Worm (Caenorhabditis elegans) whole organism, mixed stage, embryonic: ENCODE results near the gene ZK666.15.

Experiments
- M03D4.4 ChIP-seq: sonication (generic microtip); optimal IDR thresholded peaks from 2 replicates; lab custom pipeline; 2017; ENCODE audit warnings: mild to moderate bottlenecking, missing genetic modification characterization, missing compliant biosample characterization
- bed-3 ChIP-seq: fragments of 200-800 bp; sonication (Bioruptor generic); optimal IDR thresholded peaks from 3 replicates; lab custom pipeline; 2018; ENCODE audit warnings: mild to moderate bottlenecking, missing genetic modification characterization, moderate library complexity, missing compliant biosample characterization
- blmp-1 ChIP-seq: fragments of 150-350 bp; optimal IDR thresholded peaks from 2 replicates; lab custom pipeline; 2014; ENCODE audit warnings: missing biosample characterization, missing genetic modification characterization
- ceh-39 ChIP-seq: fragments of 150-350 bp; optimal IDR thresholded peaks from 2 replicates; lab custom pipeline; 2014; ENCODE audit warnings: missing biosample characterization, missing genetic modification characterization
- ceh-43 ChIP-seq: fragments of 200-800 bp; sonication (Bioruptor generic); optimal IDR thresholded peaks from 2 replicates; lab custom pipeline; 2018; ENCODE audit warnings: mild to moderate bottlenecking, missing genetic modification characterization, moderate library complexity, missing compliant biosample characterization
- ceh-83 ChIP-seq: fragments of 200-800 bp; sonication (Bioruptor generic); optimal IDR thresholded peaks from 2 replicates; lab custom pipeline; 2018; ENCODE audit warnings: mild to moderate bottlenecking, missing genetic modification characterization, missing compliant biosample characterization
- ces-1 ChIP-seq: fragments of 150-350 bp; optimal IDR thresholded peaks from 2 replicates; lab custom pipeline; 2014; ENCODE audit warnings: missing biosample characterization, missing genetic modification reagents, missing genetic modification characterization
- cnd-1 ChIP-seq: fragments of 200-800 bp; sonication (Bioruptor generic); optimal IDR thresholded peaks from 2 replicates; lab custom pipeline; 2018; ENCODE audit warnings: mild to moderate bottlenecking, missing genetic modification characterization, missing compliant biosample characterization
- elt-1 ChIP-seq: sonication (generic microtip); optimal IDR thresholded peaks from 2 replicates; lab custom pipeline; 2017; ENCODE audit warnings: missing genetic modification characterization, mild to moderate bottlenecking, missing compliant biosample characterization, antibody characterized with exemption, moderate library complexity, borderline replicate concordance; ENCODE audit not compliant: insufficient read depth
- elt-3 ChIP-seq: fragments of 150-350 bp; optimal IDR thresholded peaks from 2 replicates; lab custom pipeline; 2014; ENCODE audit warnings: missing biosample characterization, missing genetic modification characterization
- flh-1 ChIP-seq: fragments of 200-800 bp; sonication (Bioruptor generic); optimal IDR thresholded peaks from 2 replicates; lab custom pipeline; 2018; ENCODE audit warnings: mild to moderate bottlenecking, missing genetic modification characterization, moderate library complexity, missing compliant biosample characterization
- ham-2 ChIP-seq: fragments of 200-800 bp; sonication (Bioruptor generic); optimal IDR thresholded peaks from 2 replicates; lab custom pipeline; 2018; ENCODE audit warnings: mild to moderate bottlenecking, missing genetic modification characterization, missing compliant biosample characterization
- hlh-1 ChIP-seq: fragments of 150-350 bp; optimal IDR thresholded peaks from 2 replicates; lab custom pipeline; 2014; ENCODE audit warnings: missing biosample characterization, missing genetic modification reagents, missing genetic modification characterization
- lin-13 ChIP-seq: fragments of 150-350 bp; optimal IDR thresholded peaks from 2 replicates; lab custom pipeline; 2014; ENCODE audit warnings: missing biosample characterization, missing genetic modification characterization
- lin-32 ChIP-seq: fragments of 200-800 bp; sonication (Bioruptor generic); optimal IDR thresholded peaks from 2 replicates; lab custom pipeline; 2018; ENCODE audit warnings: mild to moderate bottlenecking, missing genetic modification characterization, missing compliant biosample characterization
- lsy-2 ChIP-seq: fragments of 150-350 bp; optimal IDR thresholded peaks from 2 replicates; lab custom pipeline; 2014; ENCODE audit warnings: missing biosample characterization, missing genetic modification characterization
- mab-5 ChIP-seq: fragments of 150-350 bp; optimal IDR thresholded peaks from 2 replicates; lab custom pipeline; 2014; ENCODE audit warnings: missing biosample characterization, missing genetic modification characterization
- mls-2 ChIP-seq: sonication (generic microtip); optimal IDR thresholded peaks from 2 replicates; lab custom pipeline; 2016; ENCODE audit warnings: mild to moderate bottlenecking, missing genetic modification characterization, moderate library complexity, missing compliant biosample characterization
- nhr-12 ChIP-seq: fragments of 150-350 bp; optimal IDR thresholded peaks from 2 replicates; lab custom pipeline; 2014; ENCODE audit warnings: missing biosample characterization, missing genetic modification characterization
- nhr-2 ChIP-seq: fragments of 150-350 bp; optimal IDR thresholded peaks from 2 replicates; lab custom pipeline; 2014; ENCODE audit warnings: missing biosample characterization, missing genetic modification characterization
- nhr-237 ChIP-seq: fragments of 150-350 bp; optimal IDR thresholded peaks from 2 replicates; lab custom pipeline; 2014; ENCODE audit warnings: missing biosample characterization, missing genetic modification characterization
- nhr-28 ChIP-seq: fragments of 150-350 bp; optimal IDR thresholded peaks from 2 replicates; lab custom pipeline; 2014; ENCODE audit warnings: missing biosample characterization, missing genetic modification characterization
- nhr-76 ChIP-seq: sonication (generic microtip); optimal IDR thresholded peaks from 2 replicates; lab custom pipeline; 2017; ENCODE audit warnings: missing biosample characterization, missing genetic modification characterization
- pha-4 ChIP-seq: fragments of 150-350 bp; optimal IDR thresholded peaks from 2 replicates; lab custom pipeline; 2018; ENCODE audit warnings: missing biosample characterization, missing genetic modification reagents, missing genetic modification characterization
- sem-2 ChIP-seq: fragments of 200-800 bp; sonication (Bioruptor generic); optimal IDR thresholded peaks from 2 replicates; lab custom pipeline; 2018; ENCODE audit warnings: mild to moderate bottlenecking, missing genetic modification characterization, missing compliant biosample characterization
- snpc-4 ChIP-seq: fragments of 150-350 bp; optimal IDR thresholded peaks from 2 replicates; lab custom pipeline; 2014; ENCODE audit warnings: missing biosample characterization, missing genetic modification characterization
- sptf-1 ChIP-seq: sonication (generic microtip); optimal IDR thresholded peaks from 2 replicates; lab custom pipeline; 2017; ENCODE audit warnings: mild to moderate bottlenecking, missing genetic modification characterization, moderate library complexity, missing compliant biosample characterization
- tbx-8 ChIP-seq: fragments of 200-800 bp; sonication (Bioruptor generic); optimal IDR thresholded peaks from 2 replicates; lab custom pipeline; 2018; ENCODE audit warnings: mild to moderate bottlenecking, missing genetic modification characterization, moderate library complexity, missing compliant biosample characterization
- unc-120 ChIP-seq: sonication (generic microtip); optimal IDR thresholded peaks from 2 replicates; lab custom pipeline; 2017; ENCODE audit warnings: missing genetic modification characterization, missing compliant biosample characterization; ENCODE audit not compliant: poor library complexity, severe bottlenecking
- unc-39 ChIP-seq: fragments of 150-350 bp; optimal IDR thresholded peaks from 2 replicates; lab custom pipeline; 2014; ENCODE audit warnings: missing biosample characterization, missing genetic modification characterization
- unc-62 ChIP-seq: fragments of 150-350 bp; optimal IDR thresholded peaks from 2 replicates; lab custom pipeline; 2014; ENCODE audit warnings: missing biosample characterization, missing genetic modification reagents, missing genetic modification characterization
- zip-8 ChIP-seq: fragments of 150-350 bp; optimal IDR thresholded peaks from 2 replicates; lab custom pipeline; 2014; ENCODE audit warnings: missing biosample characterization, missing genetic modification characterization
- ztf-11 ChIP-seq: fragments of 150-350 bp; optimal IDR thresholded peaks from 2 replicates; lab custom pipeline; 2014; ENCODE audit warnings: missing biosample characterization, missing genetic modification characterization

Gene ZK666.15

DNA sequence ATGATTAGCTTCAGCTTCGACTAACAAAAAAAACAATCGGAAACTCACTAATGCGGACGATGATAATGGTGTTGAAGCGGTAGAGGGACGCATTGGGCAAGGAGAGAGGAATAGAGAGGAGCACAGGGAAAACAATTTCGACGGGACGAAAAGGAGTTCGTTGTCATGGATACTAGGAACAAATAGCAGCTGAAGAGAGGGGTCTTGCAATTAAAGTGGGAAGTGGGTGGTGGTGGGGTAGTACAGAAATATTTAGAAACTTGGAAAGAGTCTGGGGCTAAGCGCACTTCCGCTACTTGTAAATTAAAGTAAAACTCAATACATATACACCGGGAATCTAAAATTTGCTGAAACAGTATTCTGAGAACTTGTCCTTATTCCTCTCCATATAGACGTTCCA is 22.9 kb downstream of the ZK666.15 start, which contains the start of gene F59B10.2:
TSS of gene F59B10.2 (minus strand) at position 101 of the 400 bp plus-strand sequence.
- TF ChIP-seq unc-120 (no peak), ces-1 (GFP tag; lab: Kevin White, UChicago) (no peak), nhr-28 (tag; lab: Kevin White, UChicago) (no peak), flh-1 (no peak), bed-3 (no peak), mls-2 (tag; lab: Kevin White, UChicago) (no peak), ceh-43 (GFP tag; lab: Kevin White, UChicago) (no peak), hlh-1 (tag; lab: Kevin White, UChicago) (no peak), ztf-11 (tag; lab: Kevin White, UChicago) (no peak), snpc-4 (no peak), nhr-237 (no peak), mab-5 (no peak)

DNA sequence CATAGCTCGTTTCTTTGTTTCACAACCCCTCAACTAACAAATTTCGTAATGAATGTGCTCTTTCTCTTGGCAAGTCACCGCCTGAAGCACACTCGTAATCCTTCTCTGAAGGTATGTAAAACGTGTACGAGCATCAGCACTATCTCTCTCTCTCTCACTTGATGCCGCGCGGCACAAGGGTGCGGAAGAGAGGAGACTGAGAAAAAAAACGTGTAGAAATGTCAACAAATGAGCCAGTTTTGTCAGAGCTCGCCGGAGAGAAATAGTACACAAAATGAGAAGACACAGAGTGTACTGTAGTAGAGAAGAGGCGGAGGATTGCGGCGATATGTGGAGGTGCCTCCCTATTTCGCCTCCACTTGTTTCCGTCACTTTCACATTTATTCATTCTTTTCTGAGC is 23.4 kb downstream of the ZK666.15 start, which contains the start of gene F59B10.3:
TSS of gene F59B10.3 (plus strand) at position 301 of the 400 bp plus-strand sequence.
- no peak for TF ChIP-seq unc-39
- TF ChIP-seq pha-4 (tag; lab: Kevin White, UChicago) = peak; percentile 63
- TF ChIP-seq, all 35 proteins: peak for 1

DNA sequence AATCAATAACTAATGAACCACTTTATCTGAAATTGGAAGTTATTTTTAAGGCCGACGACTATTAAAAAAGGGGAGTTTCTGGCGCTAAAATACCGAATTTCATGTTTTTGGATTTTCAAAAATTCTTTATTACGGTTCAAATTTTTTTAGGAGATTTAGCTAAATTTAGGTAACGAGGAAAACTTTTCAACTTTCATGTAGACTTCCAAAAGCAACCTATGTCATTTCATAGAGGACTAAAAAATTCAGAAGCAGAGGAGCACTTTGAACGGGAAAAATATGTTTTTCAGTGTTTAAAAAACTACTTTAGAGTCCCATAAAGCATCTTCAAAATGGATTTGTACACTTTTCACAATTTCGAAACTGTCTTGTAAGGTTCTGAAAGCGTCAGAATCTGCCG is 26.5 kb downstream of the ZK666.15 start:
- TF ChIP-seq mab-5 (no peak), tbx-8 (GFP tag; lab: Kevin White, UChicago) (no peak), cnd-1 (tag; lab: Kevin White, UChicago) (no peak), bed-3 (no peak), ham-2 (no peak), mls-2 (tag; lab: Kevin White, UChicago) (no peak), ztf-11 (tag; lab: Kevin White, UChicago) (no peak), unc-62 (no peak), nhr-12 (no peak), sem-2 (no peak), lin-32 (GFP tag; lab: Kevin White, UChicago) (no peak), ceh-39 (tag; lab: Kevin White, UChicago) (no peak), unc-120 (no peak), pha-4 (tag; lab: Kevin White, UChicago) (no peak), lin-13 (tag; lab: Kevin White, UChicago) (no peak), sptf-1 (tag; lab: Kevin White, UChicago) (no peak), nhr-2 (tag; lab: Kevin White, UChicago) (no peak)

DNA sequence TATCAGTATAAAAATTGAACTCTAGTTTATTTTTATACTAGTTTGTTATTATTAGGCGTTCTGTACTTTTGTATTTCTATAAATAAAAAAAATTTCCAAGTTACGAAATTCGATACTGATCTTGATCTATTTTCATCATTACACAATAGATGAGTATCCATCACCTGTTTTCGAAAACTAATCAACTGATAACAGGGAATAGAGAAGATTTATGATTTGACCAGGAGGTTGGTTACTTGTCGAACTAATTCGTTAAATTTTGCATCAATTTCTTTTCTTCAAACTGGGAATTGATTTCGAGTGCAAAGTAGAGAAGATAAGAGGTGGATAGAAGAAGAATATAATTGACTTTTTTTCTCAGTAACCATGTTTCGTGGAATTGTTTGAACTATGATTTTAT is 28.6 kb downstream of the ZK666.15 start:
- TF ChIP-seq elt-3 (tag; lab: Kevin White, UChicago) (no peak), ces-1 (GFP tag; lab: Kevin White, UChicago) (no peak), ceh-43 (GFP tag; lab: Kevin White, UChicago) (no peak), nhr-237 (no peak), cnd-1 (tag; lab: Kevin White, UChicago) (no peak), ham-2 (no peak), blmp-1 (tag; lab: Kevin White, UChicago) (no peak), bed-3 (no peak), ceh-83 (GFP tag; lab: Kevin White, UChicago) (no peak), pha-4 (tag; lab: Kevin White, UChicago) (no peak), nhr-2 (tag; lab: Kevin White, UChicago) (no peak), tbx-8 (GFP tag; lab: Kevin White, UChicago) (no peak)

DNA sequence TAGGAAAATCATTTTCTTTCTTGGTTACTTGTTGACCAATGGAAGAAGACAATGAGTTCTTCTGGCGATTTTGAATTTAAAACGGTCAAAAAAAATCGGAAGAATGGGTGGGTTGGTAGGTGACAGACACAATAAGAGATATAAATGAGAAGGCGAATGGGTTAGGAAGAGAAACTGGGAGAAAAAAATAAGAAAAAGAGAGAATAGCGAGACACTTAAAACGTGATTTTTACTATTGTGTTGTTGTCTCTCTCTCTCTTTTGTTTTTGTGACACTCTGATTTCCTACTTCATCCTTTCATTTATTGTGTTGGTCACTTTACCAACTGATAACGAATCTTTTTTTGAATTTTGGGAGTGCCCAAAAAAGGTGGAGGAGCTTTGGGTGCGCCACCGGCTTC is 29.5 kb downstream of the ZK666.15 start:
- TF ChIP-seq unc-62 (no peak), M03D4.4 (no peak), nhr-76 (tag; lab: Kevin White, UChicago) (no peak), unc-39 (no peak), lin-13 (tag; lab: Kevin White, UChicago) (no peak), nhr-12 (no peak), ceh-43 (GFP tag; lab: Kevin White, UChicago) (no peak), blmp-1 (tag; lab: Kevin White, UChicago) (no peak), lsy-2 (tag; lab: Kevin White, UChicago) (no peak), elt-1 (tag; lab: Kevin White, UChicago) (no peak), nhr-237 (no peak), ham-2 (no peak), bed-3 (no peak), zip-8 (tag; lab: Kevin White, UChicago) (no peak), mls-2 (tag; lab: Kevin White, UChicago) (no peak), ces-1 (GFP tag; lab: Kevin White, UChicago) (no peak), flh-1 (no peak), snpc-4 (no peak)
- TF ChIP-seq, all 35 proteins: peak for 0
